Fruit fly (Drosophila melanogaster) whole organism: ENCODE measurements around the gene CG14082.

ENCODE experiments used
- CG8478 ChIP-seq: fragments of >200 bp; optimal IDR thresholded peaks from 2 replicates; lab custom pipeline; 2018; ENCODE audit warnings: inconsistent platforms
- Dll ChIP-seq: fragments of >200 bp; optimal IDR thresholded peaks from 2 replicates; lab custom pipeline; 2017
- EcR ChIP-seq, 2 experiments: fragments of >200 bp; optimal IDR thresholded peaks; 2 replicates each; lab custom pipeline; 2017; ENCODE audit warnings: missing biosample characterization in 2 of 2, missing genetic modification characterization in 2 of 2, missing genetic modification reagents in 2 of 2
- pan ChIP-seq: fragments of >200 bp; optimal IDR thresholded peaks from 2 replicates; lab custom pipeline; 2017
- psq ChIP-seq: fragments of >200 bp; optimal IDR thresholded peaks from 2 replicates; lab custom pipeline; 2017
- usp ChIP-seq: fragments of >200 bp; optimal IDR thresholded peaks from 2 replicates; lab custom pipeline; 2017; ENCODE audit warnings: missing biosample characterization, missing genetic modification characterization, mixed read lengths

Gene CG14082

DNA sequence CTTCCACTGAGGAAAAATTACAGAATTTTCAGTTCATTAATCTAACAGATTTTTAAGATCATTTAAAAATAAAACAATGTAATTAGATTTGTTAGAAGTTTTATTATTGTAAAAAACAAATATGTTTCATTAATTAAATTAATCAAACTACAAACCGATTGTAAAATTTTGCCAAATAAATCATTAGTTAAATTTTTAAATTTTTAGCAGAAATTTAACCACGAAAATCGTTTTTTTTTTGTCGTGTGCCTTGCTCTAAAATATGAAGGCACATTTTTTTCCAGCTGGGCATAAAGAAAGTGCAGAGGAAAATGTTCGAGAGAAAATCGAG, 64.9 kb downstream of the CG14082 start:
- no peak for TF ChIP-seq CG8478
- no peak for TF ChIP-seq Dll (lab: Kevin White, UChicago)
- TF ChIP-seq pan (lab: Kevin White, UChicago), result no peak
- no peak for TF ChIP-seq psq (lab: Kevin White, UChicago)
- no peak for TF ChIP-seq usp (GFP tag; lab: Kevin White, UChicago)
- no peak for TF ChIP-seq EcR (GFP tag; optimal IDR thresholded peaks at IDR 0.05; lab: Kevin White, UChicago)

DNA sequence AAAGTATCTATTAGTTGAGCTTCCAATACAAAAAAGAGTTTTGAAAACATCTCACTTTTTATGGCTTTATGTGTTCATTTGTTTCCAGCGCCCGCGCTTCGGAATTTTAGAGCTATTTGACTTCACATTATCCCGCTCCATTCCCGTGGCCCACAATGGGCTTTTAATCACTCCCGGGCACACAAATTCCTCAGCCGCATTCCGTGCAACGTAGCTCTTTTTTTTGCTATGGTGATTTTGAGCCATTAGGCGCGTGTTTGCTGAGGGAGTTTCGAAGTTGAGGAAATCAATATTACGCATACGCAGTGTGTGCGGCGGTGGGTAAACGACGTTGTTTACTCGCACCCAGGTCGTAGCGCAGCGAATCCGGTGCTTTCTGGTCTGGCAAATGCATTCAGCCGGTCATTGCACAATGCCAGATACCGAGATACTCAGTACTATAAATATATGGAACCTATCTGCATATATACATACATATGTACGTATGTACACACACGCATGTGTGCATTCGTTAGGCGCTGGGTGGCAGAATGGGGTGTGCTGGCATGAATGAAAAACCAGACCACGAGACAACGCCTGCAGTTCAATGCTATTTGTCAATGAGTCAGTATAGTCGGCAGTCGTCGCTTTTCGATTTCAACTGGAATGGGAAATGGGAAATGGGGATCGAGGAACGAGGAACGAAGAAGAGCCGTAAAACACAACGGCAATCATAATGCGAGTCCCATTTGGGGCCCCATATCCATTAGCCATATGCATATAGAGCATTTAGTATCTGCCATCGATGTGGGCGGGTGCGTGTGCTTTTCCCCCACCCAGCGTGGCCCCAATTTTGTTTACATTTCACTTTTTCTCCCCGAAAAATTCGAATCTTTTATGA, 65.5 kb downstream of the CG14082 start:
- TF ChIP-seq EcR (GFP tag; optimal IDR thresholded peaks at IDR 0.05; lab: Kevin White, UChicago) (no peak), Dll (lab: Kevin White, UChicago) (no peak), psq (lab: Kevin White, UChicago) (no peak), pan (lab: Kevin White, UChicago) (no peak), usp (GFP tag; lab: Kevin White, UChicago) (no peak), CG8478 (no peak)

DNA sequence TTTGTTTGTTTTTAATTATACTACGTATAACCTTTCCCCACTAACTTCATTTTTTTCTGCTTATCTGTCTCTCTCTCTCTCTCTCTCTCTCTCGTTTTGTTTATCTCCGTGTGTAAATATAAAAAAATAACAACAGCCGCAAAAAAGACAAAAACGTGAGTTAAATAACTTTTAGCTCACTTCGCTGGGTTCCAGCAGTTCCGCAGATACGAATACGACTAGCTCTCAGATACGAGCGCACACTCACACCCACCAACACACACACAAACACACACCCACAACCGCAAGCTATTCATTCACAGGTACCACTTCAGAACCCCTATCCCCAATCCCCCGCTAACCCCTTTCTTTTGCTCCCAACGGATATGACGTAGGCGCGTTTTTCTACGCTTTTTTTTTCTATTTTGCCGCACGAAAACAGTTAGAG, 66.6 kb downstream of the CG14082 start:
- TF ChIP-seq psq (lab: Kevin White, UChicago) (no peak), EcR (GFP tag; optimal IDR thresholded peaks at IDR 0.05; lab: Kevin White, UChicago) (no peak), CG8478 (no peak), Dll (lab: Kevin White, UChicago) (no peak), pan (lab: Kevin White, UChicago) (no peak), usp (GFP tag; lab: Kevin White, UChicago) (no peak)

DNA sequence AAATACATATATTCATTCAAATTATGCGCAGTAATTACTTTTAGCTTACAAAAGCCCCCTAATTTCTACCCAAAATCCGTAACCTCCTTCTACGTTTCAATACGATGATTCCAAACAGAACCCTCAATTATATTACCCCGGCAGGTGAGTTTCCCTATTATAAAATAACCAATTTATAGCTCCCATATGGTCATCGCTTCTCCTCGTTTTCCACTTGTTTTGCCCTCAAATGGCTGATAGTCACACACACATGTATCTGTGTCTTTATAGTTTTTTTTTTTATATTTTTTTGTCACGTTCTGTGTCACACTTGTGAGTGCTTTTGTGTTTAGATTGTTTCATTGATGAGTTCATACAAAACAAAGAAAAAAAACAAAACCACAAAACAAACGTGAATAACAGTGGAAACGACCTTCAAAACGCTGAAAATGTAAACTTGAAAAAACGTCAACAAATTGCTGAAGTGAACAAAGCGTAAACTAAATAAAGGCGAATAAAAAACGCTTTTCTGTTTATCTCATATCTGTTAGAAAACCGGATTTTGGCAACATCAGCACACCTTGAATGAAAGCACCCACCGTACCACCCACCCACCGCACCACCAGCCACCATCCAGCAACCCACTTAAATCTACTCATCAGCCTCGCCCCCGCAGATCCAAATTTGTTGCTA, 67.5 kb downstream of the CG14082 start:
- TF ChIP-seq CG8478, result no peak
- no peak for TF ChIP-seq Dll (lab: Kevin White, UChicago)
- TF ChIP-seq pan (lab: Kevin White, UChicago), result no peak
- TF ChIP-seq EcR (GFP tag; optimal IDR thresholded peaks at IDR 0.05; lab: Kevin White, UChicago), result no peak
- no peak for TF ChIP-seq psq (lab: Kevin White, UChicago)
- no peak for TF ChIP-seq usp (GFP tag; lab: Kevin White, UChicago)

- no peak for TF ChIP-seq psq (lab: Kevin White, UChicago)
- TF ChIP-seq CG8478, result no peak
- no peak for TF ChIP-seq usp (GFP tag; lab: Kevin White, UChicago)
- no peak for TF ChIP-seq EcR (GFP tag; optimal IDR thresholded peaks at IDR 0.05; lab: Kevin White, UChicago)
- no peak for TF ChIP-seq pan (lab: Kevin White, UChicago)
- TF ChIP-seq Dll (lab: Kevin White, UChicago), result no peak
These were observed 75.4 kb downstream of the CG14082 start for dm6 chr3L:19063410-19063752.

dm6 chr3L:19062472-19063409, 76.0 kb downstream of the CG14082 start, which contains the start of the genes Ugt316A1 and Sfxn2:
Gene Ugt316A1, minus strand, starts transcription at chr3L:19062816.
Gene Sfxn2, plus strand, starts transcription at chr3L:19063165.
- no peak for TF ChIP-seq psq (lab: Kevin White, UChicago)
- no peak for TF ChIP-seq usp (GFP tag; lab: Kevin White, UChicago)
- no peak for TF ChIP-seq CG8478
- no peak for TF ChIP-seq pan (lab: Kevin White, UChicago)
- no peak for TF ChIP-seq EcR (GFP tag; optimal IDR thresholded peaks at IDR 0.05; lab: Kevin White, UChicago)
- TF ChIP-seq Dll (lab: Kevin White, UChicago), result no peak

dm6 chr3L:19058824-19059223, 80.0 kb downstream of the CG14082 start:
- TF ChIP-seq Dll (lab: Kevin White, UChicago), result no peak
- no peak for TF ChIP-seq pan (lab: Kevin White, UChicago)
- no peak for TF ChIP-seq CG8478
- TF ChIP-seq EcR (GFP tag; optimal IDR thresholded peaks at IDR 0.05; lab: Kevin White, UChicago), result no peak
- no peak for TF ChIP-seq usp (GFP tag; lab: Kevin White, UChicago)
- no peak for TF ChIP-seq psq (lab: Kevin White, UChicago)

DNA sequence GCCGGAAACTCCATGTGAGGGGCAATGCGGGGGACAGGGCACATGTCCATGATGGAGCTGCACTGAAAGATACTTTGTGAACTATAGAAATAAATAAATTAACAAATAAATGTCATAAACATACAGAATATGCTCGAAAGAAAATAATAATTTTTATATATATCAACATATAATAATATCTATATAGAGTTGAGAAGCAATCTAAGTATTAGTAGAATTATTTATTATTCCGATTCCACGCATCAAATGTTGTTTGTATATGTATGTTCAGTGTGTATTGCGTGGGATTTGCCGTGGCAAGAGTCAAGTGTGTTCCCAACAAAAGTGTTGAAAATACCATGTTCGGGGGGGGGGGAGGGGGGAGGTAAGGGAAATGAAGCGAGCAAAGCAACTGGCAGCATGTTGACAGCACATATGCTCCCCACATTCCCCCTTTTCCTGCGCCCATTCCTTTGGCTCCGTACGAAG, 81.9 kb downstream of the CG14082 start:
- TF ChIP-seq pan (lab: Kevin White, UChicago) (no peak), Dll (lab: Kevin White, UChicago) (no peak), EcR (GFP tag; optimal IDR thresholded peaks at IDR 0.05; lab: Kevin White, UChicago) (no peak), CG8478 (no peak), psq (lab: Kevin White, UChicago) (no peak), usp (GFP tag; lab: Kevin White, UChicago) (no peak)
